Worm (Caenorhabditis elegans) whole organism, L4 larva: Measurements from ENCODE around the gene col-78.

Experiments
- daf-8 ChIP-seq: fragments of 200-800 bp; sonication (Bioruptor generic); IDR thresholded peaks from 2 replicates; pipeline ENCODE4 v1.3.6; 2022; ENCODE audit warnings: missing genetic modification characterization, missing compliant biosample characterization
- dve-1 ChIP-seq: sonication (generic microtip); optimal IDR thresholded peaks from 2 replicates; lab custom pipeline; 2017; ENCODE audit warnings: antibody characterized with exemption, mild to moderate bottlenecking, missing genetic modification characterization, missing compliant biosample characterization; ENCODE audit not compliant: insufficient read depth
- fkh-10 ChIP-seq: fragments of 150-350 bp; optimal IDR thresholded peaks from 2 replicates; lab custom pipeline; 2014; ENCODE audit warnings: missing biosample characterization, missing genetic modification reagents, missing genetic modification characterization
- nhr-102 ChIP-seq: sonication (generic microtip); optimal IDR thresholded peaks from 2 replicates; lab custom pipeline; 2016; ENCODE audit warnings: mild to moderate bottlenecking, missing genetic modification characterization, moderate library complexity, missing compliant biosample characterization
- nhr-76 ChIP-seq: fragments of 150-350 bp; optimal IDR thresholded peaks from 2 replicates; lab custom pipeline; 2014; ENCODE audit warnings: missing biosample characterization, missing genetic modification characterization

- TF ChIP-seq daf-8 (no peak), fkh-10 (GFP tag; lab: Kevin White, UChicago) (no peak), dve-1 (peak; percentile 41), nhr-102 (tag; lab: Kevin White, UChicago) (no peak), nhr-76 (tag; lab: Kevin White, UChicago) (no peak)
Observed at ce11 chrII:9181155-9181554, 28.8 kb downstream of the col-78 start.
